Fruit fly (Drosophila melanogaster): ENCODE data around the gene CG33654.

Gene CG33654

dm6 chr3R:9595681-9596357 lies 12.8 kb upstream of the CG33654 start:
- TF ChIP-seq CG1620 (GFP tag; optimal IDR thresholded peaks at IDR 0.05): no peak
- TF ChIP-seq toe (GFP tag; optimal IDR thresholded peaks at IDR 0.05): no peak
- TF ChIP-seq pad (GFP tag; optimal IDR thresholded peaks at IDR 0.05): no peak
- TF ChIP-seq CG7101 (tag; optimal IDR thresholded peaks at IDR 0.05): no peak
- no peak for TF ChIP-seq CG12768 (GFP tag; optimal IDR thresholded peaks at IDR 0.05)
- no peak for TF ChIP-seq cic (GFP tag; optimal IDR thresholded peaks at IDR 0.05)
- no peak for TF ChIP-seq ovo (GFP tag; optimal IDR thresholded peaks at IDR 0.05)
- TF ChIP-seq Crg-1 (GFP tag; optimal IDR thresholded peaks at IDR 0.05): no peak
- no peak for TF ChIP-seq Hr96 (GFP tag; optimal IDR thresholded peaks at IDR 0.05)
- no peak for TF ChIP-seq tj (GFP tag; optimal IDR thresholded peaks at IDR 0.05)
- TF ChIP-seq CG5204 (GFP tag; optimal IDR thresholded peaks at IDR 0.05): no peak
- TF ChIP-seq Clk (GFP tag; optimal IDR thresholded peaks at IDR 0.05): no peak
- TF ChIP-seq kay (GFP tag; ENCODE audit: borderline replicate concordance): no peak
- TF ChIP-seq Mnt (GFP tag; optimal IDR thresholded peaks at IDR 0.05): no peak
- no peak for TF ChIP-seq bab1 (GFP tag; optimal IDR thresholded peaks at IDR 0.05)
- no peak for TF ChIP-seq CG33017 (tag; optimal IDR thresholded peaks at IDR 0.05)
- no peak for TF ChIP-seq cnc (optimal IDR thresholded peaks at IDR 0.05)
- TF ChIP-seq CG7045 (GFP tag; optimal IDR thresholded peaks at IDR 0.05): no peak

dm6 chr3R:9594839-9595238 lies 11.8 kb upstream of the CG33654 start:
- TF ChIP-seq kay (GFP tag; ENCODE audit: borderline replicate concordance) (no peak), tj (GFP tag; optimal IDR thresholded peaks at IDR 0.05) (peak; percentile 4)

dm6 chr3R:9594251-9594581 lies 11.2 kb upstream of the CG33654 start:
- TF ChIP-seq CG11617 (GFP tag; optimal IDR thresholded peaks at IDR 0.05): no peak
- no peak for TF ChIP-seq pad (GFP tag; optimal IDR thresholded peaks at IDR 0.05)
- no peak for TF ChIP-seq CG12768 (GFP tag; optimal IDR thresholded peaks at IDR 0.05)
- TF ChIP-seq bab1 (GFP tag; optimal IDR thresholded peaks at IDR 0.05): no peak
- no peak for TF ChIP-seq CG1620 (GFP tag; optimal IDR thresholded peaks at IDR 0.05)
- no peak for TF ChIP-seq toe (GFP tag; optimal IDR thresholded peaks at IDR 0.05)
- no peak for TF ChIP-seq Hr96 (GFP tag; optimal IDR thresholded peaks at IDR 0.05)
- no peak for TF ChIP-seq kay (GFP tag; ENCODE audit: borderline replicate concordance)
- TF ChIP-seq Mnt (GFP tag; optimal IDR thresholded peaks at IDR 0.05): no peak
- TF ChIP-seq ovo (GFP tag; optimal IDR thresholded peaks at IDR 0.05): no peak
- no peak for TF ChIP-seq Clk (GFP tag; optimal IDR thresholded peaks at IDR 0.05)
- TF ChIP-seq CG7045 (GFP tag; optimal IDR thresholded peaks at IDR 0.05): no peak
- TF ChIP-seq tj (GFP tag; optimal IDR thresholded peaks at IDR 0.05): no peak
- no peak for TF ChIP-seq CG33017 (tag; optimal IDR thresholded peaks at IDR 0.05)
- no peak for TF ChIP-seq CG7101 (tag; optimal IDR thresholded peaks at IDR 0.05)
- TF ChIP-seq CG14711 (tag; optimal IDR thresholded peaks at IDR 0.05): no peak
- no peak for TF ChIP-seq CG5204 (GFP tag; optimal IDR thresholded peaks at IDR 0.05)

- TF ChIP-seq Hr96 (GFP tag; optimal IDR thresholded peaks at IDR 0.05) (no peak), CG14711 (tag; optimal IDR thresholded peaks at IDR 0.05) (no peak), CG12768 (GFP tag; optimal IDR thresholded peaks at IDR 0.05) (no peak), CG5204 (GFP tag; optimal IDR thresholded peaks at IDR 0.05) (no peak), cnc (optimal IDR thresholded peaks at IDR 0.05) (no peak), CG33017 (tag; optimal IDR thresholded peaks at IDR 0.05) (no peak), Mnt (GFP tag; optimal IDR thresholded peaks at IDR 0.05) (peak; percentile 1), CG7101 (tag; optimal IDR thresholded peaks at IDR 0.05) (no peak), bab1 (GFP tag; optimal IDR thresholded peaks at IDR 0.05) (no peak), ovo (GFP tag; optimal IDR thresholded peaks at IDR 0.05) (peak; percentile 5), CG7045 (GFP tag; optimal IDR thresholded peaks at IDR 0.05) (no peak), cic (GFP tag; optimal IDR thresholded peaks at IDR 0.05) (no peak), tj (GFP tag; optimal IDR thresholded peaks at IDR 0.05) (peak; percentile 91), CG11617 (GFP tag; optimal IDR thresholded peaks at IDR 0.05) (no peak), toe (GFP tag; optimal IDR thresholded peaks at IDR 0.05) (no peak), Clk (GFP tag; optimal IDR thresholded peaks at IDR 0.05) (no peak), CG1620 (GFP tag; optimal IDR thresholded peaks at IDR 0.05) (no peak), kay (GFP tag; ENCODE audit: borderline replicate concordance) (no peak), pad (GFP tag; optimal IDR thresholded peaks at IDR 0.05) (no peak), Crg-1 (GFP tag; optimal IDR thresholded peaks at IDR 0.05) (no peak)
Measured at dm6 chr3R:9593408-9594250, 10.6 kb upstream of the CG33654 start.

- TF ChIP-seq CG7045 (GFP tag; optimal IDR thresholded peaks at IDR 0.05) (no peak), Mnt (GFP tag; optimal IDR thresholded peaks at IDR 0.05) (no peak), bab1 (GFP tag; optimal IDR thresholded peaks at IDR 0.05) (no peak), toe (GFP tag; optimal IDR thresholded peaks at IDR 0.05) (no peak), CG12768 (GFP tag; optimal IDR thresholded peaks at IDR 0.05) (no peak)
Measured at dm6 chr3R:9591769-9592388, 8.9 kb upstream of the CG33654 start.

- peak; percentile 62 for TF ChIP-seq cic (GFP tag; optimal IDR thresholded peaks at IDR 0.05)
- peak; percentile 67 for TF ChIP-seq CG1620 (GFP tag; optimal IDR thresholded peaks at IDR 0.05)
- TF ChIP-seq CG33017 (tag; optimal IDR thresholded peaks at IDR 0.05): peak; percentile 41
- TF ChIP-seq CG14711 (tag; optimal IDR thresholded peaks at IDR 0.05): peak; percentile 65
- peak; percentile 38 for TF ChIP-seq ovo (GFP tag; optimal IDR thresholded peaks at IDR 0.05)
- TF ChIP-seq Mnt (GFP tag; optimal IDR thresholded peaks at IDR 0.05): peak; percentile 82
- TF ChIP-seq toe (GFP tag; optimal IDR thresholded peaks at IDR 0.05): peak; percentile 59
- peak; percentile 61 for TF ChIP-seq CG7101 (tag; optimal IDR thresholded peaks at IDR 0.05)
- TF ChIP-seq bab1 (GFP tag; optimal IDR thresholded peaks at IDR 0.05): peak; percentile 83
- peak; percentile 38 for TF ChIP-seq Clk (GFP tag; optimal IDR thresholded peaks at IDR 0.05)
- TF ChIP-seq cnc (optimal IDR thresholded peaks at IDR 0.05): no peak
- TF ChIP-seq Crg-1 (GFP tag; optimal IDR thresholded peaks at IDR 0.05): peak; percentile 88
- no peak for TF ChIP-seq kay (GFP tag; ENCODE audit: borderline replicate concordance)
- TF ChIP-seq tj (GFP tag; optimal IDR thresholded peaks at IDR 0.05): peak; percentile 59
- no peak for TF ChIP-seq Hr96 (GFP tag; optimal IDR thresholded peaks at IDR 0.05)
- TF ChIP-seq CG7045 (GFP tag; optimal IDR thresholded peaks at IDR 0.05): peak; percentile 39
- TF ChIP-seq CG12768 (GFP tag; optimal IDR thresholded peaks at IDR 0.05): peak; percentile 55
- peak; percentile 43 for TF ChIP-seq CG11617 (GFP tag; optimal IDR thresholded peaks at IDR 0.05)
- TF ChIP-seq CG5204 (GFP tag; optimal IDR thresholded peaks at IDR 0.05): no peak
- peak; percentile 61 for TF ChIP-seq pad (GFP tag; optimal IDR thresholded peaks at IDR 0.05)
Measured at dm6 chr3R:9590952-9591532, 8.0 kb upstream of the CG33654 start, which contains the start of the genes bocks and CG8312. Gene bocks, minus strand, starts transcription at chr3R:9591002. Gene CG8312, plus strand, starts transcription at chr3R:9591309.

Data from whole organism, adult.